Worm (Caenorhabditis elegans): ENCODE results near the gene zhit-3.

- TF ChIP-seq ama-1 (optimal IDR thresholded peaks at IDR 0.05) = no peak
- no peak for TF ChIP-seq flt-1 (GFP tag; IDR thresholded peaks at IDR 0.05)
- no peak for TF ChIP-seq hmg-4 (GFP tag; optimal IDR thresholded peaks at IDR 0.05)
- no peak for TF ChIP-seq sea-1 (GFP tag; conservative IDR thresholded peaks at IDR 0.05)
- TF ChIP-seq F13C5.2 (tag; optimal IDR thresholded peaks at IDR 0.05) = no peak
- TF ChIP-seq ets-7 (tag; optimal IDR thresholded peaks at IDR 0.05) = no peak
- no peak for TF ChIP-seq hnd-1 (tag; optimal IDR thresholded peaks at IDR 0.05)
- TF ChIP-seq tra-4 (tag; optimal IDR thresholded peaks at IDR 0.05) = no peak
- no peak for TF ChIP-seq tbx-37 (GFP tag; conservative IDR thresholded peaks at IDR 0.05)
- TF ChIP-seq tbx-11 (GFP tag; IDR thresholded peaks at IDR 0.05) = no peak
- no peak for TF ChIP-seq aly-1 (tag; optimal IDR thresholded peaks at IDR 0.05)
Measured at ce11 chrV:10183810-10184209, 28.1 kb downstream of the zhit-3 start.
